Worm (Caenorhabditis elegans): ENCODE results near the gene C30H6.12.

- TF ChIP-seq lin-14 (GFP tag; optimal IDR thresholded peaks at IDR 0.05) (no peak), aha-1 (tag; optimal IDR thresholded peaks at IDR 0.05) (no peak), nhr-11 (tag; optimal IDR thresholded peaks at IDR 0.05) (no peak), nhr-237 (tag; optimal IDR thresholded peaks at IDR 0.05) (no peak), mep-1 (tag; optimal IDR thresholded peaks at IDR 0.05) (no peak), C16A3.4 (tag; optimal IDR thresholded peaks at IDR 0.05) (no peak), alr-1 (tag; optimal IDR thresholded peaks at IDR 0.05; ENCODE audit: borderline replicate concordance) (no peak), rnt-1 (tag; optimal IDR thresholded peaks at IDR 0.05) (no peak)
These were observed 23.9 kb downstream of the C30H6.12 start, which contains the start of gene T02D1.7 for ce11 chrIV:17407025-17407424.
